Worm (Caenorhabditis elegans): ENCODE measurements around the gene unc-129.

DNA sequence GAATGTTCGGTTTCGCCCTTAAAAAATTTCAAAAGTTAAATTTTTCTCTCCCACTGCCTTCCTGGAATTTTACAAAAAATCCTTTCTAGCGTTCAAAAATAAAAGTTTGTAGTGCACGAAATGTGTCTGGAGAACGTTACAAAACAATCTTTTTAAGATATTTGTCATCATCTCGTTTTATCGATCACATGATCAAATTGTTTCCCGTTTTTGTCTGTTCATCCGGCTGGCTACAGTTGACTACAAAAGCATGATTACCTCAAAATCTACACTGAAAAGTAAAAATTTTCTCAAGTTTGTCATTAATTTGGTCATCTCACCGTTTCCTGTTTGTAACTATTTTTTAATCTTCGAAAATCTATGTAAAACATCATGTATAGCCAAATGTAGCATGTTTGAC lies 45.8 kb upstream of the unc-129 start:
- TF ChIP-seq lin-13 (tag; optimal IDR thresholded peaks at IDR 0.05) (no peak), pha-4 (tag; optimal IDR thresholded peaks at IDR 0.05) (no peak), ceh-39 (tag; optimal IDR thresholded peaks at IDR 0.05) (no peak)

All from whole organism, mixed stage, embryonic.